Worm (Caenorhabditis elegans) whole organism, L2 larva: ENCODE data around the gene fbxc-15.

ENCODE experiments used
- F13H6.1 ChIP-seq: sonication (generic microtip); optimal IDR thresholded peaks from 2 replicates; lab custom pipeline; 2016; ENCODE audit warnings: missing genetic modification characterization, missing compliant biosample characterization
- R02D3.7 ChIP-seq: fragments of 150-350 bp; optimal IDR thresholded peaks from 2 replicates; lab custom pipeline; 2014; ENCODE audit warnings: missing biosample characterization, missing genetic modification characterization
- Y55F3AM.14 ChIP-seq: fragments of 200-800 bp; sonication (Bioruptor generic); optimal IDR thresholded peaks from 2 replicates; lab custom pipeline; 2018; ENCODE audit warnings: mild to moderate bottlenecking, missing genetic modification characterization, missing compliant biosample characterization
- ZK546.5 ChIP-seq: sonication (generic microtip); optimal IDR thresholded peaks from 2 replicates; lab custom pipeline; 2017; ENCODE audit warnings: missing biosample characterization, missing genetic modification characterization
- ceh-16 ChIP-seq: fragments of 150-350 bp; optimal IDR thresholded peaks from 2 replicates; lab custom pipeline; 2014; ENCODE audit warnings: missing biosample characterization, missing genetic modification characterization
- ceh-82 ChIP-seq: fragments of 150-350 bp; optimal IDR thresholded peaks from 2 replicates; lab custom pipeline; 2014; ENCODE audit warnings: missing biosample characterization, missing genetic modification characterization
- egl-27 ChIP-seq: sonication (generic microtip); optimal IDR thresholded peaks from 3 replicates; lab custom pipeline; 2017; ENCODE audit warnings: missing biosample characterization, missing genetic modification reagents, missing genetic modification characterization
- mdl-1 ChIP-seq, 2 experiments: fragments of 150-350 bp in 1 of 2; sonication (generic microtip) in 1 of 2; optimal IDR thresholded peaks; 2 replicates each; lab custom pipeline; 2017; ENCODE audit warnings: missing biosample characterization in 2 of 2, missing genetic modification characterization in 2 of 2
- nhr-23 ChIP-seq: fragments of 150-350 bp; optimal IDR thresholded peaks from 2 replicates; lab custom pipeline; 2014; ENCODE audit warnings: missing biosample characterization, missing genetic modification reagents, missing genetic modification characterization
- nhr-237 ChIP-seq: fragments of 150-350 bp; optimal IDR thresholded peaks from 2 replicates; lab custom pipeline; 2014; ENCODE audit warnings: missing biosample characterization, missing genetic modification characterization
- nhr-77 ChIP-seq: fragments of 150-350 bp; optimal IDR thresholded peaks from 2 replicates; lab custom pipeline; 2014; ENCODE audit warnings: missing biosample characterization, missing genetic modification characterization

- TF ChIP-seq nhr-23 (tag; lab: Kevin White, UChicago): no peak
- TF ChIP-seq nhr-237 (tag; lab: Kevin White, UChicago): no peak
- no peak for TF ChIP-seq mdl-1 (tag; optimal IDR thresholded peaks at IDR 0.05; lab: Kevin White, UChicago)
- no peak for TF ChIP-seq ceh-16 (tag; lab: Kevin White, UChicago)
- TF ChIP-seq egl-27 (tag; lab: Kevin White, UChicago): no peak
- TF ChIP-seq Y55F3AM.14: no peak
- no peak for TF ChIP-seq nhr-77 (tag; lab: Kevin White, UChicago)
- no peak for TF ChIP-seq ceh-82 (tag; lab: Kevin White, UChicago)
- no peak for TF ChIP-seq ZK546.5 (tag; lab: Kevin White, UChicago)
- TF ChIP-seq F13H6.1 (tag; lab: Kevin White, UChicago): no peak
- TF ChIP-seq R02D3.7 (tag; lab: Kevin White, UChicago): no peak
Observed at ce11 chrII:1001351-1001750, 22.1 kb downstream of the fbxc-15 start, which contains the start of the genes fbxb-30 and F45D11.5.
